Fruit fly (Drosophila melanogaster) whole organism, embryonic: ENCODE measurements around the gene CG7739.
A peak's percentile ranks its signal among the peaks of the same experiment; 100 is the strongest.

Experiments used
- ATbp ChIP-seq: fragments of 200-800 bp; sonication (Bioruptor generic); optimal IDR thresholded peaks from 2 replicates; lab custom pipeline; 2017; ENCODE audit warnings: missing biosample characterization, mild to moderate bottlenecking, missing genetic modification characterization, missing genetic modification reagents
- Awh ChIP-seq: fragments of 200-800 bp; sonication (Bioruptor generic); IDR thresholded peaks from 2 replicates; pipeline ENCODE4, ENCODE4 v1.3.6; 2022; ENCODE audit warnings: missing biosample characterization, missing genetic modification characterization
- Bgb ChIP-seq: fragments of 200-800 bp; sonication (Bioruptor generic); IDR thresholded peaks from 2 replicates; pipeline ENCODE4 v1.3.6; 2022; ENCODE audit warnings: missing biosample characterization, missing genetic modification characterization; ENCODE audit not compliant: partially characterized antibody
- C15 ChIP-seq: fragments of 200-800 bp; sonication (Bioruptor generic); IDR thresholded peaks from 3 replicates; pipeline ENCODE4 v1.3.6; 2022; ENCODE audit warnings: missing biosample characterization, missing genetic modification characterization
- CG12219 ChIP-seq: fragments of 200-800 bp; sonication (Bioruptor generic); optimal IDR thresholded peaks from 3 replicates; lab custom pipeline; 2018; ENCODE audit warnings: missing biosample characterization, mild to moderate bottlenecking, missing genetic modification characterization
- CG12299 ChIP-seq: fragments of 200-800 bp; sonication (Bioruptor generic); optimal IDR thresholded peaks from 2 replicates; lab custom pipeline; 2018; ENCODE audit warnings: missing biosample characterization, mild to moderate bottlenecking, missing genetic modification characterization
- CG14710 ChIP-seq: fragments of 200-800 bp; sonication (Bioruptor generic); optimal IDR thresholded peaks from 3 replicates; lab custom pipeline; 2019; ENCODE audit warnings: missing biosample characterization, mild to moderate bottlenecking, missing genetic modification characterization, moderate library complexity
- CG15011 ChIP-seq: fragments of 200-800 bp; sonication (Bioruptor generic); optimal IDR thresholded peaks from 3 replicates; lab custom pipeline; 2018; ENCODE audit warnings: missing biosample characterization, mild to moderate bottlenecking, missing genetic modification characterization
- CG17829 ChIP-seq: fragments of 200-800 bp; optimal IDR thresholded peaks from 2 replicates; lab custom pipeline; 2019; ENCODE audit warnings: missing biosample characterization, mild to moderate bottlenecking, missing genetic modification characterization, moderate library complexity
- CG2202 ChIP-seq: fragments of 200-800 bp; sonication (Bioruptor generic); optimal IDR thresholded peaks from 2 replicates; lab custom pipeline; 2018; ENCODE audit warnings: missing biosample characterization, mild to moderate bottlenecking, missing genetic modification characterization
- CG32532 ChIP-seq: fragments of 200-800 bp; sonication (Bioruptor generic); IDR thresholded peaks from 2 replicates; pipeline ENCODE4 v1.3.6; 2022; ENCODE audit warnings: missing biosample characterization, missing genetic modification characterization
- CG33557 ChIP-seq: fragments of 200-800 bp; sonication (Bioruptor generic); optimal IDR thresholded peaks from 2 replicates; lab custom pipeline; 2019; ENCODE audit warnings: missing biosample characterization, mild to moderate bottlenecking, missing genetic modification characterization, moderate library complexity
- CG34422 ChIP-seq: fragments of 200-800 bp; sonication (Bioruptor generic); IDR thresholded peaks from 3 replicates; pipeline ENCODE4 v1.3.6; 2022; ENCODE audit warnings: missing biosample characterization, missing genetic modification characterization
- CG6791 ChIP-seq: fragments of 200-800 bp; sonication (Bioruptor generic); IDR thresholded peaks from 3 replicates; pipeline ENCODE4 v1.3.6; 2022; ENCODE audit warnings: missing biosample characterization, missing genetic modification characterization; ENCODE audit not compliant: partially characterized antibody
- CG7963 ChIP-seq: fragments of 200-800 bp; sonication (Bioruptor generic); IDR thresholded peaks from 3 replicates; pipeline ENCODE4 v1.3.6; 2022; ENCODE audit warnings: missing biosample characterization, missing genetic modification characterization; ENCODE audit not compliant: partially characterized antibody
- CG8359 ChIP-seq: fragments of 200-800 bp; sonication (Bioruptor generic); optimal IDR thresholded peaks from 2 replicates; lab custom pipeline; 2017; ENCODE audit warnings: missing biosample characterization, mild to moderate bottlenecking, missing genetic modification characterization, borderline replicate concordance
- Chrac-16 ChIP-seq: fragments of 200-800 bp; sonication (Bioruptor generic); optimal IDR thresholded peaks from 3 replicates; lab custom pipeline; 2016; ENCODE audit warnings: missing biosample characterization, missing genetic modification characterization
- Dip2 ChIP-seq: fragments of 200-800 bp; sonication (Bioruptor generic); IDR thresholded peaks from 2 replicates; pipeline ENCODE4 v1.3.6; 2022; ENCODE audit warnings: missing biosample characterization, missing genetic modification characterization
- Dp ChIP-seq: fragments of 200-800 bp; sonication (Bioruptor generic); optimal IDR thresholded peaks from 2 replicates; lab custom pipeline; 2018; ENCODE audit warnings: missing biosample characterization, mild to moderate bottlenecking, missing genetic modification characterization, moderate library complexity
- Eip74EF ChIP-seq, 2 experiments: fragments of 200-800 bp in 1 of 2; fragments of >200 bp in 1 of 2; sonication (Bioruptor generic) in 1 of 2; optimal IDR thresholded peaks; 2 replicates each; lab custom pipeline; 2017 to 2019; ENCODE audit warnings: missing biosample characterization in 2 of 2, missing genetic modification characterization in 2 of 2, mild to moderate bottlenecking in 1 of 2, moderate library complexity in 1 of 2
- HLH4C ChIP-seq: fragments of 200-800 bp; sonication (Bioruptor generic); IDR thresholded peaks from 3 replicates; pipeline ENCODE4 v1.3.6; 2022; ENCODE audit warnings: missing biosample characterization, missing genetic modification characterization; ENCODE audit not compliant: partially characterized antibody
- HLHmδ ChIP-seq: fragments of 200-800 bp; sonication (Bioruptor generic); optimal IDR thresholded peaks from 2 replicates; lab custom pipeline; 2018; ENCODE audit warnings: missing biosample characterization, mild to moderate bottlenecking, missing genetic modification characterization, moderate library complexity
- Hand ChIP-seq: fragments of 200-800 bp; sonication (Bioruptor generic); optimal IDR thresholded peaks from 2 replicates; lab custom pipeline; 2017; ENCODE audit warnings: mild to moderate bottlenecking, missing biosample characterization, missing genetic modification reagents, missing genetic modification characterization
- Lim3 ChIP-seq: fragments of 200-800 bp; sonication (Bioruptor generic); IDR thresholded peaks from 2 replicates; pipeline ENCODE4 v1.3.6; 2022; ENCODE audit warnings: missing biosample characterization, missing genetic modification characterization
- Oli ChIP-seq: fragments of 200-800 bp; sonication (Bioruptor generic); optimal IDR thresholded peaks from 2 replicates; lab custom pipeline; 2018; ENCODE audit warnings: missing biosample characterization, mild to moderate bottlenecking, missing genetic modification characterization, moderate library complexity
- Scr ChIP-seq: fragments of 200-800 bp; sonication (Bioruptor generic); IDR thresholded peaks from 2 replicates; pipeline ENCODE4 v1.3.6; 2022; ENCODE audit warnings: missing biosample characterization, missing genetic modification characterization; ENCODE audit not compliant: partially characterized antibody
- Vsx1 ChIP-seq: fragments of 200-800 bp; sonication (Bioruptor generic); optimal IDR thresholded peaks from 2 replicates; lab custom pipeline; 2017; ENCODE audit warnings: missing biosample characterization, mild to moderate bottlenecking, missing genetic modification characterization, missing genetic modification reagents
- Xbp1 ChIP-seq: fragments of 200-800 bp; sonication (Bioruptor generic); optimal IDR thresholded peaks from 3 replicates; lab custom pipeline; 2016; ENCODE audit warnings: missing biosample characterization, mild to moderate bottlenecking, missing genetic modification characterization
- bigmax ChIP-seq: fragments of 200-800 bp; sonication (Bioruptor generic); optimal IDR thresholded peaks from 2 replicates; lab custom pipeline; 2018; ENCODE audit warnings: missing biosample characterization, mild to moderate bottlenecking, missing genetic modification characterization
- bsh ChIP-seq, 2 experiments: fragments of 200-800 bp; sonication (Bioruptor generic); optimal IDR thresholded peaks; 2 replicates each; lab custom pipeline; 2017 to 2018; ENCODE audit warnings: mild to moderate bottlenecking in 2 of 2, missing biosample characterization in 2 of 2, missing genetic modification characterization in 2 of 2, moderate library complexity in 1 of 2
- cg ChIP-seq: fragments of 200-800 bp; sonication (Bioruptor generic); optimal IDR thresholded peaks from 3 replicates; lab custom pipeline; 2019; ENCODE audit warnings: missing biosample characterization, mild to moderate bottlenecking, missing genetic modification characterization, moderate library complexity
- emc ChIP-seq: fragments of 200-800 bp; sonication (Bioruptor generic); optimal IDR thresholded peaks from 2 replicates; lab custom pipeline; 2016; ENCODE audit warnings: missing biosample characterization, missing genetic modification characterization
- fd96Cb ChIP-seq: fragments of 200-800 bp; sonication (Bioruptor generic); optimal IDR thresholded peaks from 2 replicates; lab custom pipeline; 2018; ENCODE audit warnings: missing biosample characterization, mild to moderate bottlenecking, missing genetic modification characterization, moderate library complexity
- gcm2 ChIP-seq: fragments of 200-800 bp; sonication (Bioruptor generic); optimal IDR thresholded peaks from 2 replicates; lab custom pipeline; 2016; ENCODE audit warnings: missing biosample characterization, missing genetic modification characterization
- gfzf ChIP-seq: fragments of 200-800 bp; sonication (Bioruptor generic); optimal IDR thresholded peaks from 2 replicates; lab custom pipeline; 2016; ENCODE audit warnings: missing biosample characterization, mild to moderate bottlenecking, missing genetic modification characterization, moderate library complexity
- gsb-n ChIP-seq: fragments of 200-800 bp; sonication (Bioruptor generic); optimal IDR thresholded peaks from 3 replicates; lab custom pipeline; 2018; ENCODE audit warnings: missing biosample characterization, mild to moderate bottlenecking, missing genetic modification characterization
- ind ChIP-seq: fragments of 200-800 bp; sonication (Bioruptor generic); optimal IDR thresholded peaks from 3 replicates; lab custom pipeline; 2016; ENCODE audit warnings: missing biosample characterization, missing genetic modification characterization
- kay ChIP-seq: fragments of 200-800 bp; sonication (Bioruptor generic); optimal IDR thresholded peaks from 2 replicates; lab custom pipeline; 2016; ENCODE audit warnings: missing biosample characterization, missing genetic modification characterization
- mam ChIP-seq: fragments of 200-800 bp; sonication (Bioruptor generic); optimal IDR thresholded peaks from 3 replicates; lab custom pipeline; 2016; ENCODE audit warnings: missing biosample characterization, missing genetic modification characterization
- odd ChIP-seq: fragments of 200-800 bp; sonication (Bioruptor generic); optimal IDR thresholded peaks from 2 replicates; lab custom pipeline; 2017; ENCODE audit warnings: missing biosample characterization, mild to moderate bottlenecking, missing genetic modification characterization
- pita ChIP-seq: fragments of 200-800 bp; sonication (Bioruptor generic); optimal IDR thresholded peaks from 2 replicates; lab custom pipeline; 2017; ENCODE audit warnings: missing biosample characterization, mild to moderate bottlenecking, missing genetic modification characterization
- pnt ChIP-seq: fragments of 200-800 bp; sonication (Bioruptor generic); optimal IDR thresholded peaks from 3 replicates; lab custom pipeline; 2016; ENCODE audit warnings: missing biosample characterization, missing genetic modification characterization
- prd ChIP-seq, 3 experiments: fragments of >200 bp in 2 of 3; fragments of 200-800 bp in 1 of 3; sonication (Bioruptor generic) in 1 of 3; optimal IDR thresholded peaks in 2 of 3; IDR thresholded peaks in 1 of 3; 2 replicates in 2 of 3; 3 replicates in 1 of 3; pipeline versions ENCODE4 v1.3.6 to Lab custom; 2017 to 2022; ENCODE audit warnings: missing biosample characterization in 1 of 3, missing genetic modification characterization in 1 of 3
- psq ChIP-seq: fragments of 200-800 bp; sonication (Bioruptor generic); optimal IDR thresholded peaks from 2 replicates; lab custom pipeline; 2017; ENCODE audit warnings: missing biosample characterization, missing genetic modification characterization
- repo ChIP-seq: fragments of 200-800 bp; sonication (Bioruptor generic); optimal IDR thresholded peaks from 2 replicates; lab custom pipeline; 2016; ENCODE audit warnings: missing biosample characterization, missing genetic modification characterization
- sc ChIP-seq, 3 experiments: fragments of >200 bp in 2 of 3; fragments of 200-800 bp in 1 of 3; sonication (Bioruptor generic) in 1 of 3; optimal IDR thresholded peaks; 2 replicates in 2 of 3; 3 replicates in 1 of 3; lab custom pipeline; 2017; ENCODE audit warnings: mild to moderate bottlenecking in 1 of 3, missing biosample characterization in 1 of 3, missing genetic modification characterization in 1 of 3, missing genetic modification reagents in 1 of 3
- tna ChIP-seq: fragments of 200-800 bp; sonication (Bioruptor generic); IDR thresholded peaks from 2 replicates; pipeline ENCODE4 v1.3.6; 2022; ENCODE audit warnings: missing biosample characterization, missing genetic modification characterization; ENCODE audit not compliant: partially characterized antibody
- vnd ChIP-seq: fragments of 200-800 bp; sonication (Bioruptor generic); IDR thresholded peaks from 3 replicates; pipeline ENCODE4 v1.3.6; 2022; ENCODE audit warnings: missing biosample characterization, missing genetic modification characterization; ENCODE audit not compliant: partially characterized antibody

CG7739 gene

dm6 chr3L:15530638-15531225, 32.1 kb downstream of the CG7739 start (continued):
- TF ChIP-seq HLHmδ (no peak), pnt (GFP tag; lab: Kevin White, UChicago) (no peak), Hand (GFP tag; lab: Kevin White, UChicago) (no peak), Scr (GFP tag; lab: Robert Waterston, UW) (no peak), CG2202 (no peak), vnd (GFP tag; lab: Robert Waterston, UW) (no peak), Dip2 (no peak), HLH4C (GFP tag; lab: Robert Waterston, UW) (no peak), fd96Cb (tag; lab: Kevin White, UChicago) (no peak), CG12219 (no peak), prd (optimal IDR thresholded peaks at IDR 0.05; lab: Kevin White, UChicago) (no peak), prd (GFP tag; IDR thresholded peaks at IDR 0.05; lab: Robert Waterston, UW) (no peak), Chrac-16 (GFP tag; lab: Kevin White, UChicago) (no peak), bsh (GFP tag; optimal IDR thresholded peaks at IDR 0.05; lab: Kevin White, UChicago) (peak in 1 of 2 experiments; percentile 34), gsb-n (no peak), C15 (GFP tag; lab: Robert Waterston, UW) (no peak), CG34422 (GFP tag; lab: Robert Waterston, UW) (no peak), Vsx1 (GFP tag; lab: Kevin White, UChicago) (no peak), Bgb (no peak), Awh (GFP tag; lab: Robert Waterston, UW) (no peak), gfzf (no peak), CG32532 (GFP tag; lab: Robert Waterston, UW) (no peak), ATbp (GFP tag; lab: Kevin White, UChicago) (peak; percentile 52), CG17829 (tag; lab: Kevin White, UChicago) (no peak), bigmax (GFP tag; lab: Kevin White, UChicago) (no peak), Xbp1 (GFP tag; lab: Kevin White, UChicago) (no peak), emc (GFP tag; lab: Kevin White, UChicago) (no peak), odd (GFP tag; lab: Kevin White, UChicago) (no peak), sc (optimal IDR thresholded peaks at IDR 0.05; lab: Kevin White, UChicago) (no peak), sc (GFP tag; optimal IDR thresholded peaks at IDR 0.05; lab: Kevin White, UChicago) (no peak), pita (GFP tag; lab: Kevin White, UChicago) (no peak), Oli (tag; lab: Kevin White, UChicago) (no peak), tna (GFP tag; lab: Robert Waterston, UW) (no peak), psq (GFP tag; lab: Kevin White, UChicago) (no peak), CG12299 (tag; lab: Kevin White, UChicago) (peak; percentile 35), CG8359 (GFP tag; lab: Kevin White, UChicago) (no peak), CG6791 (GFP tag; lab: Robert Waterston, UW) (no peak), Dp (GFP tag; lab: Kevin White, UChicago) (no peak), CG7963 (GFP tag; lab: Robert Waterston, UW) (no peak), CG33557 (GFP tag; lab: Kevin White, UChicago) (peak; percentile 57), gcm2 (GFP tag; lab: Kevin White, UChicago) (no peak), kay (no peak), repo (GFP tag; lab: Kevin White, UChicago) (no peak), Eip74EF (GFP tag; optimal IDR thresholded peaks at IDR 0.05; lab: Kevin White, UChicago) (no peak), Lim3 (GFP tag; lab: Robert Waterston, UW) (no peak), mam (GFP tag; lab: Kevin White, UChicago) (no peak), ind (GFP tag; lab: Kevin White, UChicago) (no peak), cg (GFP tag; lab: Kevin White, UChicago) (peak; percentile 19), CG14710 (tag; lab: Kevin White, UChicago) (peak; percentile 28), CG15011 (GFP tag; lab: Kevin White, UChicago) (no peak)
